Worm (Caenorhabditis elegans): ENCODE measurements around the gene ZK180.7.

ZK180.7 gene

DNA sequence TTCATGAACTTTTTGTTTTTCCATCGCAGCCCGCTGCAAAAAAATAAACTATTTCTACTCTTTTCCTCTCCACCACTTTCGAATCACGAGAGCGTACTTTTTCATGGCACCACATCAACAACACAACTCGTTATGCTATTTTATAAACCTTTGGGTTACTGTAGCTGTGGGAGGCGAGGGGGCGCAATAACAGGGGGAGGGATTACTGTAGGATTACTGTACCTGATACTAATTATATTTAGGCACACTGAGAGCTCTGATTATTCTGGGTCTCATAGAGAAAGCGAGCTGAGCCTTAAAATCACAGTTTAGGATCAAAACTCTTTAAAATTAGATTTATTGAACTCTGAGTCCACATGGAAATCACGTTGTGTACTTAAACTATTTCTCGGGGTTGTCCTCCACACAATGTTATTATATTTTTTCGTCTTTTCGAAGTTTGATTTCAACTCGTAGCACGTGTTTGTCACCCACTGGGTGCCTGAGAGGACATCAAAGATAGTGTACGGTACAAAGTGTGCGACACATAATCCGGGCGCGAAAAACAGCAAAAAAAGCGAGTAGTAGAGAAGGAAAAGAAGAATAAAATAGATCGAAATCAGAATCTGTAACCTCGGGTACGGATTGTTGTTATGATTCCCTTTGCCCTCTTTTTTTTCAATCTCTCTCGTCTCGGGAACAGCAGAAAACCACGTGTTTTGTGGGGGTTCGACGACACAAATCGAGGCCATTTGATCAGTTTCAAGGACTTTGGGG, 17.7 kb upstream of the ZK180.7 start:
- TF ChIP-seq tab-1 (GFP tag; IDR thresholded peaks at IDR 0.05) (no peak), ztf-29 (GFP tag; IDR thresholded peaks at IDR 0.05) (no peak), ref-1 (GFP tag; conservative IDR thresholded peaks at IDR 0.05) (no peak), med-1 (GFP tag; optimal IDR thresholded peaks at IDR 0.05; ENCODE audit: insufficient read depth) (no peak), ztf-23 (GFP tag; IDR thresholded peaks at IDR 0.05) (no peak), T22C8.4 (GFP tag; IDR thresholded peaks at IDR 0.05) (no peak), flt-1 (GFP tag; IDR thresholded peaks at IDR 0.05) (no peak), cog-1 (tag; optimal IDR thresholded peaks at IDR 0.05) (no peak), klf-2 (GFP tag; conservative IDR thresholded peaks at IDR 0.05) (no peak)

DNA sequence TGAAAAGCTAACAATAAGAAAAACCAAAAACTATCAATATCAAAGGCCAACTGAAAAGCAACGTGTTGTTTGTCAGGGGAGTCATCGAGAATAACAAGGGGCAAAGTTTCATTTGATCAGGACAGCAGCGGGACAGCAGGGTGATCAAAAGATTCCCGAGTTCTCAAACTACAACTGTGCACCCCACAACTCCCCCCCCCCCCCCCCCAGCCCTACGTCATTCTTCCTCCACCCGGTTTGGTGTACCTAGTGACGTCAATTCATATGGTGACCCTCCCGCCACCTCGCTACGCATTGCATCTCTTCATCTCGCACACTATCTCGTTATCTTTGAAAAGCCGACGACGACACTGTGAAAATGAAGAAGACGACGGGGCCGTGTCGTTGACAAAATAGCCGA, 16.6 kb upstream of the ZK180.7 start:
- TF ChIP-seq ref-1 (GFP tag; conservative IDR thresholded peaks at IDR 0.05) (no peak), med-1 (GFP tag; optimal IDR thresholded peaks at IDR 0.05; ENCODE audit: insufficient read depth) (no peak), tab-1 (GFP tag; IDR thresholded peaks at IDR 0.05) (no peak), cog-1 (tag; optimal IDR thresholded peaks at IDR 0.05) (no peak), ztf-23 (GFP tag; IDR thresholded peaks at IDR 0.05) (no peak), flt-1 (GFP tag; IDR thresholded peaks at IDR 0.05) (no peak)

DNA sequence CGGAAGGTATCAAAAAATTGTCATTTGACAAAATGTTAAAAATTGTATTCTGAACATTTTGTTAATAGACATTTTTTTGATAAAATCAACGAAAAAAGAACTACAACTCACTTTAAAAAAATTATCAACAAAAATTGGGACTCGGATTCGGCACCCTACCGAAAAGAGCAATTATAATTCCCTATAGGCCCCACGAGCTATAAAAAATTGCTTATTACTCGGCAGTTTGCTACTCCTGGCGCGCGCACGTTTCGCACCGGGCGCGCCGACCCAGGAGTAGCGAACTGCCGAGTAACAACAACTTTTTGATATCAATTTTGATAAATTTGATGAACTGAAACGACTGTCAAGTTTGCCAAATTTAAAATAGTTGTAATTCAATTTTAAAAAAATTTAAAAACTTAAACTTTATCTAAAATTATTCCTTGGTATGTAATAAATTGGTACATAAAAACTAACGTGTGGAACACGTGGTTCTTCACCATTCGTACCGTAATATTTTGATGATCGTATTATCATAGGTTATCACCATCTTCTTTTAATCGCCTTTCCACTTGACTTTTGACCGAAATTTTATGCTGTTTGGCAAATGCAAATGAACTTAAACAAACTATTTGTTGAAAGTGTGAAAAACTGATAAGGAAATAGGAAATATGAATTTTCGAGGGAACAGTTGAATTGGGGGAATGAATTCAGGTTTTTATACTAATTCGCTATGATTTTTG, 14.8 kb upstream of the ZK180.7 start:
- TF ChIP-seq klf-2 (GFP tag; conservative IDR thresholded peaks at IDR 0.05): no peak
- no peak for TF ChIP-seq med-1 (GFP tag; optimal IDR thresholded peaks at IDR 0.05; ENCODE audit: insufficient read depth)

DNA sequence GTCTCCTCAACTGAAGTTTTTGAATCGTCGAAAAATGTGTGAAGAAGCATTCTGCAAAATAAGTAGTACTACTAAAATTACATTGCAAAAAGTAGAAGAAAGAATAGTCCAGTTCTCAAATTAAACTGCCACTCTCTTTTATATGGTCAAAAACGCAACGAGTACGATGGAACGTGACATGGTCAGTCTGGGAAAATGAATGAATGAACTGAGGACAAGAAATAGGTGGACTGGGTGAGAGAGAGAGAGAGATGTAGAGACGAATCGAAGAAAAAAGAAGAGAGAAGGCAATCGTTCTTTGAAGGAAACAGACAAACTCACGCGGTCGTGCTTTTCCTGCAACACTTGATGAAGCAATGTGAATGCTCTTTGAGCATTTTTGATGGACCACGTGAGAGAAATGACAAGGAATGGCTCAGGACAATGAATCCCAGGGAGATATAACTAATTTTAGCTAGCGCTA, 13.3 kb upstream of the ZK180.7 start, which contains the start of gene M01H9.3:
TSS of gene M01H9.3 (minus strand) at position 51 of the 463 bp plus-strand sequence.
- TF ChIP-seq T22C8.4 (GFP tag; IDR thresholded peaks at IDR 0.05) (no peak), cog-1 (tag; optimal IDR thresholded peaks at IDR 0.05) (no peak), klf-2 (GFP tag; conservative IDR thresholded peaks at IDR 0.05) (no peak), ztf-29 (GFP tag; IDR thresholded peaks at IDR 0.05) (no peak), ztf-23 (GFP tag; IDR thresholded peaks at IDR 0.05) (no peak), med-1 (GFP tag; optimal IDR thresholded peaks at IDR 0.05; ENCODE audit: insufficient read depth) (no peak), tab-1 (GFP tag; IDR thresholded peaks at IDR 0.05) (no peak)

DNA sequence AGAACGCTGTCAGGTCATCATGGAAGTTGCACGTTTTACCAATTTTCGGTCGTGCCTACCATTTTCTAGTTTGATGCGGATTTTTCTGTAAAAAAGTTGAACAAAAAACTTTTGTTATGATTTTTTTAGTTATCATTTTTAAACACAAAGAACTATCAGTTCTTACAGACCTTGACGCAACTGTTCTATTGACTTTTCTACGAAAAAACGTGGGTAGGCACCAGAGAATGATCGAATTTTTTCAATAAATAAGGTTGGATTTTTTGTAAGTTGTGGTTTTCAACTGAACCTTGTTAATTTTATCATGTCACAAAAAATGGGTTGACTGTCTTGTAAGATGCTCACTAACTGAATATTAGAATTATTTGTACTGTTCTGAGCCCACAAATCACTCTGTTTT, 11.7 kb upstream of the ZK180.7 start:
- TF ChIP-seq flt-1 (GFP tag; IDR thresholded peaks at IDR 0.05) (no peak), ztf-23 (GFP tag; IDR thresholded peaks at IDR 0.05) (no peak), cog-1 (tag; optimal IDR thresholded peaks at IDR 0.05) (no peak), ztf-29 (GFP tag; IDR thresholded peaks at IDR 0.05) (no peak), klf-2 (GFP tag; conservative IDR thresholded peaks at IDR 0.05) (no peak), ref-1 (GFP tag; conservative IDR thresholded peaks at IDR 0.05) (no peak), tab-1 (GFP tag; IDR thresholded peaks at IDR 0.05) (no peak), T22C8.4 (GFP tag; IDR thresholded peaks at IDR 0.05) (no peak), med-1 (GFP tag; optimal IDR thresholded peaks at IDR 0.05; ENCODE audit: insufficient read depth) (no peak)

DNA sequence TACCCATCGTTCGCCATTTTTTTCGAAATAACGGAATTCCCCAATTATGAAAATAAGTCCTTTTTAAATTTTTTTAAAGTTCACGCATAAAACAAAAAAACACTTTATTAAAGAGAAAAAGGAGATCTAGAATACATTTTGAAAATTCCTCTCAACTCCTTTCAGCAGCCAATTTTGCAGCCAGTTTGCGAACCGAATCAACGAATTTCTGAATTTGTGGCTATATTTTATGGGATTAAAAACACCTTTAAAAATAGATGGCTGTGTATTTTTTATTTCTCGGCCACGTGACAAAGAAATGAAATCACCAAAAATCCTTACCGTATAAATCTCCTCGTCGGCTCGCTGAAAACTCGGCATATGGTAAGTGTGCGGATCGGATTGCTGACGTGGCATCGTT, 10.3 kb upstream of the ZK180.7 start, which contains the start of gene M01H9.10:
TSS of gene M01H9.10 (minus strand) at position 101 of the 400 bp plus-strand sequence.
- TF ChIP-seq ref-1 (GFP tag; conservative IDR thresholded peaks at IDR 0.05): no peak
- TF ChIP-seq ztf-23 (GFP tag; IDR thresholded peaks at IDR 0.05): no peak
- TF ChIP-seq klf-2 (GFP tag; conservative IDR thresholded peaks at IDR 0.05): no peak
- no peak for TF ChIP-seq cog-1 (tag; optimal IDR thresholded peaks at IDR 0.05)
- TF ChIP-seq T22C8.4 (GFP tag; IDR thresholded peaks at IDR 0.05): no peak
- TF ChIP-seq ztf-29 (GFP tag; IDR thresholded peaks at IDR 0.05): no peak
- no peak for TF ChIP-seq flt-1 (GFP tag; IDR thresholded peaks at IDR 0.05)
- TF ChIP-seq tab-1 (GFP tag; IDR thresholded peaks at IDR 0.05): no peak
- TF ChIP-seq med-1 (GFP tag; optimal IDR thresholded peaks at IDR 0.05; ENCODE audit: insufficient read depth): no peak

DNA sequence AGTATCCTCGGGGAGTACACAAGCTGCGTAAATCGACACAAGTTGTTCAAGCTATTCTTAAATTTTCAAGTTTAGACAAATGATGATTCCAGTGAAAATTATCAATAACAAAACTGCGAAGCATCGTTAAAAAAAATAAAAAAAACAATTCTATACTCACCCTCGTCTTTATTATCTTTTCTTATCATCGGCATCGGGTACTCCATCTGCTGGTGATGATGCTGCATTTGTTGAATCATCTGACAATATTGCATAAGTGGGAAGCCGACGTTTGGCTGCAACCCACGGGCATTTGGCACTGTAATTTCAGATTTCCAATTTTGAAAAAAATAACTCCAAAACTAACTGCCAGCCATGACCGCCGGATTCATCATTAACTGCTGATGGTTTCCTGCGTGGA, 9.0 kb upstream of the ZK180.7 start:
- no peak for TF ChIP-seq cog-1 (tag; optimal IDR thresholded peaks at IDR 0.05)
- no peak for TF ChIP-seq tab-1 (GFP tag; IDR thresholded peaks at IDR 0.05)
- no peak for TF ChIP-seq ref-1 (GFP tag; conservative IDR thresholded peaks at IDR 0.05)
- no peak for TF ChIP-seq T22C8.4 (GFP tag; IDR thresholded peaks at IDR 0.05)
- no peak for TF ChIP-seq ztf-29 (GFP tag; IDR thresholded peaks at IDR 0.05)
- no peak for TF ChIP-seq med-1 (GFP tag; optimal IDR thresholded peaks at IDR 0.05; ENCODE audit: insufficient read depth)
- no peak for TF ChIP-seq flt-1 (GFP tag; IDR thresholded peaks at IDR 0.05)
- TF ChIP-seq ztf-23 (GFP tag; IDR thresholded peaks at IDR 0.05): no peak
- TF ChIP-seq klf-2 (GFP tag; conservative IDR thresholded peaks at IDR 0.05): no peak

DNA sequence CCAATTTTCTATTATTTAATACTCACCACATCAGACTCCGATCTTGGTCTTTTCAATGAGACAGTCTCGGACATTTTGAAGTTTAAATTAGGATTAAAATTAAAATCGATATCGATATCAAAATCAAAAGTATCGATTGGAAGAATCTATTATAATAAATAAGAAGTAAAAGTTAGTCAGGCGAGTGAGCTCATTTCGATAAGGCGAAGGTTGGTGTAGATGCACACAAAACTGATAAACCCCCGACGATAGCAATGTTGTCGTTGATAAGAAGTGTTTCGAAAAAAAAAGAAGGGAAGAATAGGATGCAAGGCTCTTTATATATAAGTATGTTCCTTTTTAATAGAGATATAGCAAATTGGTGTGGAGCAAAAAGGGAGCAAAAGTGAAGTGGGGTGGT, 7.8 kb upstream of the ZK180.7 start, which contains the start of gene M01H9.4:
TSS of gene M01H9.4 (minus strand) at position 379 of the 400 bp plus-strand sequence.
- TF ChIP-seq ref-1 (GFP tag; conservative IDR thresholded peaks at IDR 0.05) (no peak), klf-2 (GFP tag; conservative IDR thresholded peaks at IDR 0.05) (no peak)

DNA sequence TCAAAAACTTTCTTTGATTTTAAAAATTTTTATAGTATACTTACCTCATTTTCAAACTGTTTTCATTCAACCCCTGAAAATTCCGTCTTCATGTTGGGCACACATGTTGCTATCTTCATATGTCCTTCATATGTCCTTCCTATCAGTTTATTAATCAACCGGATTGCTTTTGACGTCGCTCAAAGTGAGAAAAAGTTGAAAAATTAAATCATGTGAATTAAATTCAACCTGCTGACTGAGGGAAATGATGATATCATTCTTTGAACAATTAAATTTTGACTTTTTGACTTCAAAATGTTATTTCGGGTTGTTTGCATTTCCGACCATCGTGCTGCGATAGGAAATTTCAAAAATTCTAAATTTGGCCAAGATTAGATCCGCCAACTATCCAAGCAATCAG, 5.8 kb upstream of the ZK180.7 start:
- TF ChIP-seq ztf-29 (GFP tag; IDR thresholded peaks at IDR 0.05) (no peak), T22C8.4 (GFP tag; IDR thresholded peaks at IDR 0.05) (no peak), cog-1 (tag; optimal IDR thresholded peaks at IDR 0.05) (no peak), flt-1 (GFP tag; IDR thresholded peaks at IDR 0.05) (no peak)

DNA sequence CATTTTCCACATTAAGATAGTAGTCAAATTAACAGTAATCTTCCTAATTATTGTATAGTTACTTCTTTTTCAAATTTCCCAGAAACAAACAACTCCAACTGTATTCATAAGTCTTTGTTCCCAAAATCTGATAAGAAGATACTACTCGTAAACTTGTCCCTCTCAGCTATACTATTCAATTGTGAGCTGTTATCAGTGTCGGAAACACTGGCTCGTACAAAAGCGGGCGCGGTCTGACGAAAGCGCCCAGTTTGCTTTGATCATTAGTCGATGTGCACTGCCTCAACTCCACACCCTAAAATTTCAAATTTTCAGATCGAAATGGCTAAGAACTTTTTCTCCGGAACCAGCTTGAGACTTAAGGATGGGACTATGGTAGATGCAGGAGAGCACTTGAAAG, 3.6 kb upstream of the ZK180.7 start, which contains the start of gene trx-3:
TSS of gene trx-3 (plus strand) at position 291 of the 400 bp plus-strand sequence.
- TF ChIP-seq ref-1 (GFP tag; conservative IDR thresholded peaks at IDR 0.05) (no peak), T22C8.4 (GFP tag; IDR thresholded peaks at IDR 0.05) (no peak), ztf-23 (GFP tag; IDR thresholded peaks at IDR 0.05) (no peak), cog-1 (tag; optimal IDR thresholded peaks at IDR 0.05) (no peak), med-1 (GFP tag; optimal IDR thresholded peaks at IDR 0.05; ENCODE audit: insufficient read depth) (no peak), tab-1 (GFP tag; IDR thresholded peaks at IDR 0.05) (no peak), ztf-29 (GFP tag; IDR thresholded peaks at IDR 0.05) (no peak), klf-2 (GFP tag; conservative IDR thresholded peaks at IDR 0.05) (no peak), flt-1 (GFP tag; IDR thresholded peaks at IDR 0.05) (no peak)
